Worm (Caenorhabditis elegans) whole organism, young adult: ENCODE results near the gene C10C5.4.
A peak's percentile ranks its signal among the peaks of the same experiment; 100 is the strongest.

Experiments
- F55B11.4 ChIP-seq: sonication (generic microtip); optimal IDR thresholded peaks from 2 replicates; lab custom pipeline; 2016; ENCODE audit warnings: missing compliant biosample characterization, missing genetic modification characterization, borderline replicate concordance; ENCODE audit not compliant: insufficient read depth
- F57C9.4 ChIP-seq: sonication (generic microtip); optimal IDR thresholded peaks from 2 replicates; lab custom pipeline; 2017; ENCODE audit warnings: mild to moderate bottlenecking, missing genetic modification characterization, missing compliant biosample characterization
- ama-1 ChIP-seq, 3 experiments: fragments of 150-350 bp in 1 of 3; sonication (generic microtip) in 2 of 3; optimal IDR thresholded peaks; 2 replicates each; lab custom pipeline; 2014 to 2018; ENCODE audit warnings: missing biosample characterization in 2 of 3, missing genetic modification characterization in 2 of 3, missing genetic modification reagents in 2 of 3
- attf-5 ChIP-seq: fragments of 200-800 bp; sonication (Bioruptor generic); optimal IDR thresholded peaks from 2 replicates; lab custom pipeline; 2018; ENCODE audit warnings: mild to moderate bottlenecking, missing genetic modification characterization, missing compliant biosample characterization
- ceh-27 ChIP-seq: fragments of 200-800 bp; sonication (Bioruptor generic); optimal IDR thresholded peaks from 2 replicates; lab custom pipeline; 2018; ENCODE audit warnings: mild to moderate bottlenecking, missing genetic modification characterization, moderate library complexity, missing compliant biosample characterization
- ceh-79 ChIP-seq: sonication (generic microtip); optimal IDR thresholded peaks from 2 replicates; lab custom pipeline; 2017; ENCODE audit warnings: mild to moderate bottlenecking, missing genetic modification characterization, missing compliant biosample characterization
- lag-1 ChIP-seq: fragments of 200-800 bp; sonication (Bioruptor generic); IDR thresholded peaks from 2 replicates; pipeline ENCODE4 v1.3.6; 2022; ENCODE audit warnings: missing genetic modification reagents, missing genetic modification characterization, missing compliant biosample characterization
- lin-26 ChIP-seq: fragments of 200-800 bp; sonication (Bioruptor generic); IDR thresholded peaks from 2 replicates; pipeline ENCODE4 v1.3.6; 2022; ENCODE audit warnings: missing genetic modification reagents, missing genetic modification characterization, missing compliant biosample characterization
- nfya-1 ChIP-seq: sonication (generic microtip); optimal IDR thresholded peaks from 2 replicates; lab custom pipeline; 2017; ENCODE audit warnings: antibody characterized with exemption, missing compliant biosample characterization, missing genetic modification characterization, borderline replicate concordance; ENCODE audit not compliant: insufficient read depth
- pha-4 ChIP-seq: fragments of 150-350 bp; sonication (generic microtip); optimal IDR thresholded peaks from 2 replicates; lab custom pipeline; 2014; ENCODE audit warnings: missing biosample characterization, missing genetic modification reagents, missing genetic modification characterization
- snpc-4 ChIP-seq, 5 experiments: fragments of 150-350 bp in 1 of 5; sonication (generic microtip) in 4 of 5; optimal IDR thresholded peaks; 2 replicates each; lab custom pipeline; 2014 to 2018; ENCODE audit warnings: missing genetic modification characterization in 5 of 5, missing biosample characterization in 3 of 5, antibody characterized with exemption in 2 of 5, mild to moderate bottlenecking in 2 of 5, missing compliant biosample characterization in 2 of 5, missing genotype in 2 of 5, moderate library complexity in 2 of 5, missing genetic modification reagents in 1 of 5
- unc-62 ChIP-seq: fragments of 150-350 bp; optimal IDR thresholded peaks from 2 replicates; lab custom pipeline; 2014; ENCODE audit warnings: missing biosample characterization, missing genetic modification reagents, missing genetic modification characterization
- zfh-2 ChIP-seq: fragments of 200-800 bp; sonication (Bioruptor generic); conservative IDR thresholded peaks from 2 replicates; pipeline ENCODE4 v1.3.6; 2022; ENCODE audit warnings: missing genetic modification reagents, missing genetic modification characterization, missing compliant biosample characterization
- ztf-3 ChIP-seq: fragments of 200-800 bp; sonication (Bioruptor generic); optimal IDR thresholded peaks from 2 replicates; lab custom pipeline; 2018; ENCODE audit warnings: mild to moderate bottlenecking, missing genetic modification characterization, missing compliant biosample characterization

- TF ChIP-seq ztf-3 (GFP tag; lab: Kevin White, UChicago) (no peak), unc-62 (GFP tag; lab: Kevin White, UChicago) (no peak), snpc-4 (GFP tag; optimal IDR thresholded peaks at IDR 0.05; lab: Kevin White, UChicago) (no peak), snpc-4 (tag; optimal IDR thresholded peaks at IDR 0.05; lab: Kevin White, UChicago) (peak in 1 of 4 experiments; percentile 30), lag-1 (no peak), ceh-27 (GFP tag; lab: Kevin White, UChicago) (no peak), pha-4 (tag; lab: Kevin White, UChicago) (no peak), F57C9.4 (tag; lab: Kevin White, UChicago) (no peak), ceh-79 (no peak), lin-26 (GFP tag; lab: Robert Waterston, UW) (no peak), zfh-2 (GFP tag; lab: Robert Waterston, UW) (no peak), ama-1 (optimal IDR thresholded peaks at IDR 0.05; lab: Kevin White, UChicago) (no peak), ama-1 (GFP tag; optimal IDR thresholded peaks at IDR 0.05; lab: Kevin White, UChicago) (no peak), F55B11.4 (tag; lab: Kevin White, UChicago) (no peak), nfya-1 (tag; lab: Kevin White, UChicago) (no peak), attf-5 (GFP tag; lab: Kevin White, UChicago) (no peak)
Observed at ce11 chrIV:9343102-9343599, 35.2 kb upstream of the C10C5.4 start, which contains the start of gene pigc-1.
